Worm (Caenorhabditis elegans): ENCODE measurements around the gene B0361.4.

The B0361.4 gene

DNA sequence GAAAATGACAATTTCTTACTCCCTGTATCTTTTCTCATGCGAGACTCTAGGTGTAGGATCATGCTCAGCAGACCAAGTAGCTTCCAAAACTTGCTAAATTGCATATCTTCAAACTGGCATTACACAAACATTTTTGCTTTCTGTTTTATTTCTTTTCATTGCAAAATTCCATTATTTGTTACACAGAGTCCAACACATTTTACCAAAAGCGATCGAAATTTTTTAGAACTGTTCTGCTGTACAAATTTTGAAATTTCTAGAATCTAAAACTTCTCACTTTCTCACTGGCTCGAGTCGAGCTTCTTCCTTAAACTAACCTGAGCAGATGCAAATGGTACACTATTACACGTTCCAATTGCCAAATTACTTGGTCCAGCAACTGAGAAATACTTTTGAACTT is 55.7 kb downstream of the B0361.4 start:
- TF ChIP-seq dox-1 (GFP tag; IDR thresholded peaks at IDR 0.05), result no peak
- TF ChIP-seq dpff-1 (tag; optimal IDR thresholded peaks at IDR 0.05), result no peak
- no peak for TF ChIP-seq B0019.2 (GFP tag; conservative IDR thresholded peaks at IDR 0.05)
- no peak for TF ChIP-seq ztf-26 (tag; optimal IDR thresholded peaks at IDR 0.05)
- no peak for TF ChIP-seq Y95B8A.8 (GFP tag; IDR thresholded peaks at IDR 0.05)
- no peak for TF ChIP-seq egrh-3 (GFP tag; IDR thresholded peaks at IDR 0.05)
- TF ChIP-seq mcd-1 (GFP tag; IDR thresholded peaks at IDR 0.05), result no peak
- TF ChIP-seq akir-1 (GFP tag; optimal IDR thresholded peaks at IDR 0.05), result no peak
- TF ChIP-seq ztf-22 (GFP tag; optimal IDR thresholded peaks at IDR 0.05), result no peak
- no peak for TF ChIP-seq mes-4 (tag; optimal IDR thresholded peaks at IDR 0.05)
- TF ChIP-seq him-1 (tag; optimal IDR thresholded peaks at IDR 0.05), result no peak
- no peak for TF ChIP-seq F39B2.1 (GFP tag; IDR thresholded peaks at IDR 0.05)
- no peak for TF ChIP-seq F55B11.4 (tag; optimal IDR thresholded peaks at IDR 0.05; ENCODE audit: borderline replicate concordance, insufficient read depth)
- no peak for TF ChIP-seq F49E8.2 (tag; optimal IDR thresholded peaks at IDR 0.05; ENCODE audit: insufficient read depth)

DNA sequence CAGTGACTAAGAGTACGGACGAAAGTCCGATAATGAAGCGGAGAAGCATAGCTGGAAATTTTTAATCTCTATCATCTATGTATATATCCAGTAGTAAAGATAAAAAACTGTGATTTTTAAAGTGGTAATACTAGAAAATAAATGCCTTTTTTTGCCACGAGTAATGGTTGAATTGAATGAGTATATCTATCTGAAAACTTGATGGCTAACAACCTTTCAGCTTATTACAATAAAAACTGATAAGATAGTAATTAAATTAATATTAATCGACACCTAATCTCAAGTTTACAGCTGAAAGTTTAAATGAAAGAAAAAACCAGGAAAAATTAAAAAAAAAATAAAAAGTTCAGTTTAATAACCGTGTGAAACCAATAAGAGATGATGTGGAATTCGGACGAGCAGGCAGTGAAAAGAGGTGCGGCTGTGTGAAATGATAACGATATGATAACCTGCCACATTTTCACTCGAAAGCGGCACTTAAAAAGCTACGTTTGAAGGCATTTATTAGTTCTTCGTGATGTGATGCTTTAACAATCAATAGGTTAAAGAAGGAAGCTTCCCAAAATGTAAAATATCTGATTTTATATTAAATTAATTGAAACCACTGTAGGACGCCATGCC is 56.2 kb downstream of the B0361.4 start, which contains the start of gene nspg-6:
Gene nspg-6 (minus strand): TSS at position 51 of the 621 bp plus-strand sequence.
- TF ChIP-seq hsf-1 (GFP tag; IDR thresholded peaks at IDR 0.05) (no peak), nhr-80 (tag; optimal IDR thresholded peaks at IDR 0.05) (peak; percentile 75), bed-2 (GFP tag; IDR thresholded peaks at IDR 0.05) (no peak)

DNA sequence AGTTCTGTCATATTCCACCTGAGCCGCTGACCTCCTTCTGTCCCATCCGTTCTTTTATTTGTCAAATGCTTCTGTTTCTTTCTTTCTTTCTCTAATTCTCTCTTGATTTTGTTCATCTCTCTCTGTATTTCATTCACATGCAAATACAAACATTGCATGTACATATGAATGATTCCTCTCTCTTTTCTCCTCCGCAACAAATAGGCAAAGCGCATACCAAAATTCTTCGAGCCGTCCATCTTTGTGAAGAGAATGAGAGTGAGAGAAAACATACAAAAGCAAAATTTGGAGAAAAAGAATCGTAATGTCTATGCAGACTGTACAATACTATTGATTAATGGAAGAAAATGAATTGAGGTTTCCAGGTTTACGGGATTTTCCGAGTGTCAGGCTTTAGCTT is 58.6 kb downstream of the B0361.4 start:
- TF ChIP-seq nhr-80 (tag; optimal IDR thresholded peaks at IDR 0.05) (peak; percentile 63), madf-6 (GFP tag; IDR thresholded peaks at IDR 0.05) (no peak), mes-4 (tag; optimal IDR thresholded peaks at IDR 0.05) (no peak)

Data from whole organism, young adult.